Worm (Caenorhabditis elegans) whole organism, early embryonic: ENCODE measurements around the gene srb-19.

Source experiments
- B0310.2 ChIP-seq: sonication (generic microtip); optimal IDR thresholded peaks from 2 replicates; lab custom pipeline; 2016; ENCODE audit warnings: mild to moderate bottlenecking, missing genetic modification characterization, missing compliant biosample characterization
- ama-1 ChIP-seq: fragments of 150-350 bp; optimal IDR thresholded peaks from 2 replicates; lab custom pipeline; 2014
- hmbx-1 ChIP-seq: sonication (generic microtip); optimal IDR thresholded peaks from 2 replicates; lab custom pipeline; 2016; ENCODE audit warnings: mild to moderate bottlenecking, missing genetic modification characterization, missing compliant biosample characterization
- sea-1 ChIP-seq: fragments of 200-800 bp; sonication (Bioruptor generic); conservative IDR thresholded peaks from 2 replicates; pipeline ENCODE4 v1.3.6; 2022; ENCODE audit warnings: missing genetic modification characterization, missing compliant biosample characterization

DNA sequence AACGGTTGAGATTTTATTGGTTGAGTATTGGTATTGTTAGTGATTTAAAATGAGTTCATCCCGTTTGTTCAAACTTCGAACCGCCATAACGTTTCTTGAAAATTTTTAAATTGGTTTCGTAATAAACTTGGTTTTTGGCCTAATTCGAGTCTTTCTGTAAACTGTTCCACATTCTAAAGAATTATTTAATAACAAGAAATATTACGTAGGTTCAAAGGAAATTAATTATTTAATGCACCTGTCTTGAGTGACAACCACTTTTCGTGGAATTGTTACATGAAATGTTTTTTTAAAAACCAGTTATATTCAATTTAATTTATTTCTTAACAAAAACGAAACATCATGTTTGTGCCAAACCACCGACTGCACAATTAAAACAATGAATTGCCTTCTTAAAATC lies 18.8 kb downstream of the srb-19 start:
- TF ChIP-seq hmbx-1 (no peak), ama-1 (lab: Kevin White, UChicago) (no peak), B0310.2 (tag; lab: Kevin White, UChicago) (no peak), sea-1 (GFP tag; lab: Robert Waterston, UW) (no peak)
